Worm (Caenorhabditis elegans) whole organism, L4 larva: ENCODE measurements around the gene T28C12.2.

Experiments used
- D1046.2 ChIP-seq: fragments of 200-800 bp; sonication (Bioruptor generic); IDR thresholded peaks from 2 replicates; pipeline ENCODE4 v1.3.6; 2022; ENCODE audit warnings: missing genetic modification characterization, missing compliant biosample characterization
- F49E8.2 ChIP-seq: sonication (generic microtip); optimal IDR thresholded peaks from 2 replicates; lab custom pipeline; 2016; ENCODE audit warnings: missing compliant biosample characterization, mild to moderate bottlenecking, missing genetic modification characterization, borderline replicate concordance
- Y48G9A.11 ChIP-seq: fragments of 200-800 bp; sonication (Bioruptor generic); IDR thresholded peaks from 2 replicates; pipeline ENCODE4 v1.3.6; 2022; ENCODE audit warnings: missing genetic modification reagents, missing genetic modification characterization, missing compliant biosample characterization
- Y75B8A.6 ChIP-seq: fragments of 200-800 bp; sonication (Bioruptor generic); IDR thresholded peaks from 2 replicates; pipeline ENCODE4 v1.3.6; 2022; ENCODE audit warnings: missing genetic modification reagents, missing genetic modification characterization, missing compliant biosample characterization
- ZK337.2 ChIP-seq: fragments of 200-800 bp; sonication (Bioruptor generic); IDR thresholded peaks from 2 replicates; pipeline ENCODE4 v1.3.6; 2022; ENCODE audit warnings: missing genetic modification reagents, missing genetic modification characterization, missing compliant biosample characterization
- ZK546.5 ChIP-seq, 2 experiments: sonication (generic microtip); optimal IDR thresholded peaks; 2 replicates each; lab custom pipeline; 2017; ENCODE audit warnings: missing biosample characterization in 2 of 2, missing genetic modification characterization in 2 of 2
- aha-1 ChIP-seq: fragments of 150-350 bp; peaks from one replicate; lab custom pipeline; 2014; ENCODE audit warnings: missing biosample characterization, missing genetic modification characterization
- arid-1 ChIP-seq: fragments of 200-800 bp; sonication (Bioruptor generic); conservative IDR thresholded peaks from 2 replicates; pipeline ENCODE4 v1.3.6; 2022; ENCODE audit warnings: missing genetic modification reagents, missing genetic modification characterization, missing compliant biosample characterization
- ceh-82 ChIP-seq: sonication (generic microtip); optimal IDR thresholded peaks from 2 replicates; lab custom pipeline; 2017; ENCODE audit warnings: missing biosample characterization, missing genetic modification characterization
- ces-1 ChIP-seq: fragments of 150-350 bp; sonication (generic microtip); optimal IDR thresholded peaks from 4 replicates; lab custom pipeline; 2014; ENCODE audit warnings: missing biosample characterization, missing genetic modification reagents, missing genetic modification characterization
- cey-2 ChIP-seq: sonication (generic microtip); optimal IDR thresholded peaks from 3 replicates; lab custom pipeline; 2017; ENCODE audit warnings: missing genetic modification characterization, mild to moderate bottlenecking, missing compliant biosample characterization, antibody characterized with exemption, borderline replicate concordance; ENCODE audit not compliant: insufficient read depth
- daf-12 ChIP-seq: fragments of 150-350 bp; optimal IDR thresholded peaks from 2 replicates; lab custom pipeline; 2014; ENCODE audit warnings: missing biosample characterization, missing genetic modification reagents, missing genetic modification characterization
- daf-16 ChIP-seq, 3 experiments: sonication (generic microtip); optimal IDR thresholded peaks; 2 replicates each; lab custom pipeline; 2016 to 2017; ENCODE audit warnings: missing genetic modification characterization in 3 of 3, missing genetic modification reagents in 3 of 3, mild to moderate bottlenecking in 2 of 3, missing compliant biosample characterization in 2 of 3, missing biosample characterization in 1 of 3, moderate library complexity in 1 of 3
- daf-19 ChIP-seq: fragments of 200-800 bp; sonication (Bioruptor generic); conservative IDR thresholded peaks from 2 replicates; pipeline ENCODE4 v1.3.6; 2022; ENCODE audit warnings: missing genetic modification characterization, missing compliant biosample characterization
- daf-8 ChIP-seq: fragments of 200-800 bp; sonication (Bioruptor generic); IDR thresholded peaks from 2 replicates; pipeline ENCODE4 v1.3.6; 2022; ENCODE audit warnings: missing genetic modification characterization, missing compliant biosample characterization
- egl-27 ChIP-seq: sonication (generic microtip); optimal IDR thresholded peaks from 3 replicates; lab custom pipeline; 2017; ENCODE audit warnings: missing biosample characterization, missing genetic modification reagents, missing genetic modification characterization
- gei-8 ChIP-seq: fragments of 200-800 bp; sonication (Bioruptor generic); optimal IDR thresholded peaks from 2 replicates; lab custom pipeline; 2018; ENCODE audit warnings: mild to moderate bottlenecking, missing genetic modification characterization, missing compliant biosample characterization
- hif-1 ChIP-seq, 2 experiments: sonication (generic microtip); optimal IDR thresholded peaks; 2 replicates each; lab custom pipeline; 2016 to 2017; ENCODE audit warnings: missing compliant biosample characterization in 2 of 2, missing genetic modification characterization in 2 of 2, missing genetic modification reagents in 2 of 2, missing genotype in 2 of 2, mild to moderate bottlenecking in 1 of 2
- hlh-11 ChIP-seq: fragments of 200-800 bp; sonication (Bioruptor generic); optimal IDR thresholded peaks from 2 replicates; lab custom pipeline; 2018; ENCODE audit warnings: mild to moderate bottlenecking, missing genetic modification characterization, missing compliant biosample characterization
- hlh-30 ChIP-seq: sonication (generic microtip); optimal IDR thresholded peaks from 2 replicates; lab custom pipeline; 2017; ENCODE audit warnings: antibody characterized with exemption, mild to moderate bottlenecking, missing genetic modification characterization, missing compliant biosample characterization; ENCODE audit not compliant: insufficient read depth
- hmg-1.1 ChIP-seq: fragments of 200-800 bp; sonication (Bioruptor generic); IDR thresholded peaks from 2 replicates; pipeline ENCODE4 v1.3.6; 2022; ENCODE audit warnings: missing genetic modification reagents, missing genetic modification characterization, missing compliant biosample characterization
- lim-7 ChIP-seq: fragments of 200-800 bp; sonication (Bioruptor generic); IDR thresholded peaks from 2 replicates; pipeline ENCODE4 v1.3.6; 2022; ENCODE audit warnings: missing genetic modification characterization, missing compliant biosample characterization
- lin-13 ChIP-seq: fragments of 150-350 bp; optimal IDR thresholded peaks from 2 replicates; lab custom pipeline; 2014; ENCODE audit warnings: missing biosample characterization, missing genetic modification reagents, missing genetic modification characterization
- lin-29 ChIP-seq: fragments of 200-800 bp; sonication (Bioruptor generic); IDR thresholded peaks from 2 replicates; pipeline ENCODE4 v1.3.6; 2022; ENCODE audit warnings: missing genetic modification reagents, missing genetic modification characterization, missing compliant biosample characterization
- lin-38 ChIP-seq: fragments of 200-800 bp; sonication (Bioruptor generic); IDR thresholded peaks from 2 replicates; pipeline ENCODE4 v1.3.6; 2022; ENCODE audit warnings: missing genetic modification reagents, missing genetic modification characterization, missing compliant biosample characterization
- lin-39 ChIP-seq: fragments of 150-350 bp; optimal IDR thresholded peaks from 2 replicates; lab custom pipeline; 2014; ENCODE audit warnings: missing biosample characterization, missing genetic modification reagents, missing genetic modification characterization
- lir-3 ChIP-seq: sonication (generic microtip); optimal IDR thresholded peaks from 2 replicates; lab custom pipeline; 2016; ENCODE audit warnings: mild to moderate bottlenecking, missing genetic modification characterization, missing compliant biosample characterization
- lsy-2 ChIP-seq, 2 experiments: fragments of 150-350 bp in 1 of 2; sonication (generic microtip) in 1 of 2; optimal IDR thresholded peaks; 2 replicates each; lab custom pipeline; 2014 to 2017; ENCODE audit warnings: missing biosample characterization in 2 of 2, missing genetic modification characterization in 2 of 2
- mdl-1 ChIP-seq, 2 experiments: fragments of 150-350 bp in 1 of 2; sonication (generic microtip) in 1 of 2; optimal IDR thresholded peaks; 2 replicates each; lab custom pipeline; 2014 to 2017; ENCODE audit warnings: missing biosample characterization in 2 of 2, missing genetic modification characterization in 2 of 2
- mxl-3 ChIP-seq: fragments of 200-800 bp; sonication (Bioruptor generic); optimal IDR thresholded peaks from 2 replicates; lab custom pipeline; 2018; ENCODE audit warnings: mild to moderate bottlenecking, missing genetic modification characterization, missing compliant biosample characterization
- nhr-10 ChIP-seq: fragments of 150-350 bp; optimal IDR thresholded peaks from 2 replicates; lab custom pipeline; 2014; ENCODE audit warnings: missing biosample characterization, missing genetic modification characterization
- nhr-25 ChIP-seq: sonication (generic microtip); optimal IDR thresholded peaks from 2 replicates; lab custom pipeline; 2017; ENCODE audit warnings: missing genetic modification characterization, mild to moderate bottlenecking, missing compliant biosample characterization, antibody characterized with exemption, moderate library complexity, borderline replicate concordance; ENCODE audit not compliant: insufficient read depth
- nhr-28 ChIP-seq: fragments of 150-350 bp; optimal IDR thresholded peaks from 2 replicates; lab custom pipeline; 2014; ENCODE audit warnings: missing biosample characterization, missing genetic modification characterization
- nhr-41 ChIP-seq: fragments of 200-800 bp; sonication (Bioruptor generic); IDR thresholded peaks from 2 replicates; pipeline ENCODE4 v1.3.6; 2022; ENCODE audit warnings: missing genetic modification reagents, missing genetic modification characterization, missing compliant biosample characterization
- nhr-48 ChIP-seq: sonication (generic microtip); optimal IDR thresholded peaks from 2 replicates; lab custom pipeline; 2016; ENCODE audit warnings: mild to moderate bottlenecking, missing genetic modification characterization, missing compliant biosample characterization
- set-16 ChIP-seq: fragments of 200-800 bp; sonication (Bioruptor generic); IDR thresholded peaks from 2 replicates; pipeline ENCODE4 v1.3.6; 2022; ENCODE audit warnings: missing genetic modification reagents, missing genetic modification characterization, missing compliant biosample characterization
- snpc-4 ChIP-seq: fragments of 150-350 bp; optimal IDR thresholded peaks from 2 replicates; lab custom pipeline; 2014; ENCODE audit warnings: missing biosample characterization, missing genetic modification characterization
- spr-1 ChIP-seq: sonication (generic microtip); optimal IDR thresholded peaks from 2 replicates; lab custom pipeline; 2016; ENCODE audit warnings: mild to moderate bottlenecking, missing genetic modification characterization, missing compliant biosample characterization
- spr-3 ChIP-seq: fragments of 200-800 bp; sonication (Bioruptor generic); optimal IDR thresholded peaks from 2 replicates; lab custom pipeline; 2018; ENCODE audit warnings: mild to moderate bottlenecking, missing genetic modification characterization, missing compliant biosample characterization
- tag-97 ChIP-seq: fragments of 200-800 bp; sonication (Bioruptor generic); IDR thresholded peaks from 2 replicates; pipeline ENCODE4 v1.3.6; 2022; ENCODE audit warnings: missing genetic modification characterization, missing compliant biosample characterization
- zag-1 ChIP-seq: fragments of 150-350 bp; optimal IDR thresholded peaks from 2 replicates; lab custom pipeline; 2014; ENCODE audit warnings: missing biosample characterization, missing genetic modification characterization
- zip-2 ChIP-seq: fragments of 150-350 bp; optimal IDR thresholded peaks from 2 replicates; lab custom pipeline; 2014; ENCODE audit warnings: missing biosample characterization, missing genetic modification characterization
- ztf-11 ChIP-seq: fragments of 150-350 bp; optimal IDR thresholded peaks from 2 replicates; lab custom pipeline; 2014; ENCODE audit warnings: missing biosample characterization, missing genetic modification characterization

The T28C12.2 gene

ce11 chrV:6351122-6351521, 22.1 kb downstream of the T28C12.2 start:
- TF ChIP-seq lin-29 (GFP tag; lab: Robert Waterston, UW): peak; percentile 58; the same call in 1 of the 2 replicates
- TF ChIP-seq nhr-10: no peak
- TF ChIP-seq tag-97: no peak
- peak; percentile 5 for TF ChIP-seq mxl-3 (GFP tag; lab: Kevin White, UChicago)
- TF ChIP-seq nhr-41: peak; percentile 49; the same call in 1 of the 2 replicates
- TF ChIP-seq hmg-1.1 (GFP tag; lab: Robert Waterston, UW): 0 out of 2 replicates have a peak, but pooled peaks have one; percentile 22
- no peak for TF ChIP-seq lin-38
- TF ChIP-seq ZK337.2: no peak
- TF ChIP-seq gei-8 (GFP tag; lab: Kevin White, UChicago): no peak
- TF ChIP-seq F49E8.2 (tag; lab: Kevin White, UChicago): no peak
- no peak for TF ChIP-seq daf-16 (GFP tag; optimal IDR thresholded peaks at IDR 0.05; lab: Kevin White, UChicago)
- TF ChIP-seq daf-16 (tag; optimal IDR thresholded peaks at IDR 0.05; lab: Kevin White, UChicago): no peak
- no peak for TF ChIP-seq lir-3
- no peak for TF ChIP-seq zip-2 (tag; lab: Kevin White, UChicago)
- no peak for TF ChIP-seq D1046.2
- TF ChIP-seq spr-1 (tag; lab: Kevin White, UChicago): no peak
- no peak for TF ChIP-seq snpc-4
- 0 out of 2 replicates have a peak, but pooled peaks have one; percentile 23 for TF ChIP-seq arid-1 (GFP tag; lab: Robert Waterston, UW)
- TF ChIP-seq lsy-2 (tag; optimal IDR thresholded peaks at IDR 0.05; lab: Kevin White, UChicago): no peak
- TF ChIP-seq hlh-11 (tag; lab: Kevin White, UChicago): peak; percentile 61
- no peak for TF ChIP-seq zag-1 (tag; lab: Kevin White, UChicago)
- peak in 1 of 2 experiments; percentile 41 for TF ChIP-seq mdl-1 (tag; optimal IDR thresholded peaks at IDR 0.05; lab: Kevin White, UChicago)
- no peak for TF ChIP-seq ztf-11
- peak; percentile 96 for TF ChIP-seq aha-1 (tag; lab: Kevin White, UChicago)
- TF ChIP-seq lin-39 (tag; lab: Kevin White, UChicago): no peak
- TF ChIP-seq daf-19: no peak
- no peak for TF ChIP-seq daf-12 (tag; lab: Kevin White, UChicago)
- TF ChIP-seq daf-8: no peak
- TF ChIP-seq lin-13 (GFP tag; lab: Kevin White, UChicago): no peak
- no peak for TF ChIP-seq egl-27
- TF ChIP-seq Y75B8A.6: no peak
- TF ChIP-seq spr-3: no peak
- TF ChIP-seq nhr-48 (tag; lab: Kevin White, UChicago): peak; percentile 61
- no peak for TF ChIP-seq ceh-82 (tag; lab: Kevin White, UChicago)

DNA sequence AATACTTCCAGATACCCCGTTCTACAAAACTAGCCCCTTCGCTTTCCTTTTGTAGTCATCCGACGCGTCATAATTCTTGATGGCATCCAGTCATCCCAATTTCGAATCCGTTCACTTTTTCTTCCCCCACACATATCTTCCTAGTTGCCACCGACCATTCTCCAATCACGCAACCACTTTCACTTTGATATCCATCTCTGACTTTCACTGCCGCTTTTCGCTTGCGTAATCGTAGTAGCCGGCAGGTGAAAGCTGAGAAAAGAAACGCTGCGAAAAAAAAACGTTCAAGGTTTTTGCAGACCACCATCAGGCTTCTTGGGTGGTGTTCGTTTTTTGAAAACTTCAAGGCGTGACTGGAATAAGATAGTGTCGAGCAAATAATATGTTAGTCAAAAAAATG, 23.4 kb downstream of the T28C12.2 start:
- TF ChIP-seq hlh-11 (tag; lab: Kevin White, UChicago): peak; percentile 50
- no peak for TF ChIP-seq cey-2
- TF ChIP-seq mdl-1 (tag; optimal IDR thresholded peaks at IDR 0.05; lab: Kevin White, UChicago): peak in 1 of 2 experiments; percentile 32
- TF ChIP-seq mxl-3 (GFP tag; lab: Kevin White, UChicago): peak; percentile 47
- TF ChIP-seq nhr-28: peak; percentile 20
- TF ChIP-seq ces-1: no peak

ce11 chrV:6353182-6353780, 24.3 kb downstream of the T28C12.2 start:
- TF ChIP-seq set-16 (GFP tag; lab: Robert Waterston, UW) (0 out of 2 replicates have a peak, but pooled peaks have one; percentile 7), mxl-3 (GFP tag; lab: Kevin White, UChicago) (peak; percentile 51), mdl-1 (tag; optimal IDR thresholded peaks at IDR 0.05; lab: Kevin White, UChicago) (peak in 1 of 2 experiments; percentile 22), Y48G9A.11 (GFP tag; lab: Robert Waterston, UW) (no peak), ZK546.5 (tag; optimal IDR thresholded peaks at IDR 0.05; lab: Kevin White, UChicago) (no peak), hlh-30 (tag; lab: Kevin White, UChicago) (peak; percentile 11), lim-7 (GFP tag; lab: Robert Waterston, UW) (no peak), D1046.2 (no peak), hif-1 (tag; optimal IDR thresholded peaks at IDR 0.05; lab: Kevin White, UChicago) (no peak), hlh-11 (tag; lab: Kevin White, UChicago) (peak; percentile 25), lin-29 (GFP tag; lab: Robert Waterston, UW) (no peak), aha-1 (tag; lab: Kevin White, UChicago) (no peak), nhr-25 (tag; lab: Kevin White, UChicago) (no peak)
